Worm (Caenorhabditis elegans) whole organism, L4 larva: Measurements from ENCODE around the gene lir-2.

Source experiments
- F10B5.3 ChIP-seq: sonication (generic microtip); optimal IDR thresholded peaks from 2 replicates; lab custom pipeline; 2016; ENCODE audit warnings: mild to moderate bottlenecking, missing genetic modification characterization, missing compliant biosample characterization
- F49E8.2 ChIP-seq: sonication (generic microtip); optimal IDR thresholded peaks from 2 replicates; lab custom pipeline; 2016; ENCODE audit warnings: missing compliant biosample characterization, mild to moderate bottlenecking, missing genetic modification characterization, borderline replicate concordance
- Y48G9A.11 ChIP-seq: fragments of 200-800 bp; sonication (Bioruptor generic); IDR thresholded peaks from 2 replicates; pipeline ENCODE4 v1.3.6; 2022; ENCODE audit warnings: missing genetic modification reagents, missing genetic modification characterization, missing compliant biosample characterization
- Y75B8A.6 ChIP-seq: fragments of 200-800 bp; sonication (Bioruptor generic); IDR thresholded peaks from 2 replicates; pipeline ENCODE4 v1.3.6; 2022; ENCODE audit warnings: missing genetic modification reagents, missing genetic modification characterization, missing compliant biosample characterization
- ZK337.2 ChIP-seq: fragments of 200-800 bp; sonication (Bioruptor generic); IDR thresholded peaks from 2 replicates; pipeline ENCODE4 v1.3.6; 2022; ENCODE audit warnings: missing genetic modification reagents, missing genetic modification characterization, missing compliant biosample characterization
- ZK546.5 ChIP-seq, 2 experiments: sonication (generic microtip); optimal IDR thresholded peaks; 2 replicates each; lab custom pipeline; 2017; ENCODE audit warnings: missing biosample characterization in 2 of 2, missing genetic modification characterization in 2 of 2
- aha-1 ChIP-seq: fragments of 150-350 bp; peaks from one replicate; lab custom pipeline; 2014; ENCODE audit warnings: missing biosample characterization, missing genetic modification characterization
- arid-1 ChIP-seq: fragments of 200-800 bp; sonication (Bioruptor generic); conservative IDR thresholded peaks from 2 replicates; pipeline ENCODE4 v1.3.6; 2022; ENCODE audit warnings: missing genetic modification reagents, missing genetic modification characterization, missing compliant biosample characterization
- attf-4 ChIP-seq: sonication (generic microtip); optimal IDR thresholded peaks from 3 replicates; lab custom pipeline; 2017; ENCODE audit warnings: missing biosample characterization, missing genetic modification characterization
- ceh-32 ChIP-seq: sonication (generic microtip); optimal IDR thresholded peaks from 2 replicates; lab custom pipeline; 2016; ENCODE audit warnings: mild to moderate bottlenecking, missing genetic modification characterization, missing compliant biosample characterization; ENCODE audit not compliant: poor library complexity
- ceh-62 ChIP-seq: sonication (generic microtip); optimal IDR thresholded peaks from 2 replicates; lab custom pipeline; 2017; ENCODE audit warnings: missing biosample characterization, missing genetic modification characterization
- ces-1 ChIP-seq: fragments of 150-350 bp; sonication (generic microtip); optimal IDR thresholded peaks from 4 replicates; lab custom pipeline; 2014; ENCODE audit warnings: missing biosample characterization, missing genetic modification reagents, missing genetic modification characterization
- ctbp-1 ChIP-seq: fragments of 200-800 bp; sonication (Bioruptor generic); IDR thresholded peaks from 2 replicates; pipeline ENCODE4 v1.3.6; 2022; ENCODE audit warnings: missing genetic modification reagents, missing genetic modification characterization, missing compliant biosample characterization
- daf-8 ChIP-seq: fragments of 200-800 bp; sonication (Bioruptor generic); IDR thresholded peaks from 2 replicates; pipeline ENCODE4 v1.3.6; 2022; ENCODE audit warnings: missing genetic modification characterization, missing compliant biosample characterization
- dmd-8 ChIP-seq: fragments of 200-800 bp; sonication (Bioruptor generic); IDR thresholded peaks from 2 replicates; pipeline ENCODE4 v1.3.6; 2022; ENCODE audit warnings: missing genetic modification characterization, missing compliant biosample characterization
- dpl-1 ChIP-seq: fragments of 150-350 bp; optimal IDR thresholded peaks from 2 replicates; lab custom pipeline; 2014; ENCODE audit warnings: missing biosample characterization, missing genetic modification reagents, missing genetic modification characterization
- dve-1 ChIP-seq: sonication (generic microtip); optimal IDR thresholded peaks from 2 replicates; lab custom pipeline; 2017; ENCODE audit warnings: antibody characterized with exemption, mild to moderate bottlenecking, missing genetic modification characterization, missing compliant biosample characterization; ENCODE audit not compliant: insufficient read depth
- egl-27 ChIP-seq: sonication (generic microtip); optimal IDR thresholded peaks from 3 replicates; lab custom pipeline; 2017; ENCODE audit warnings: missing biosample characterization, missing genetic modification reagents, missing genetic modification characterization
- hif-1 ChIP-seq, 2 experiments: sonication (generic microtip); optimal IDR thresholded peaks; 2 replicates each; lab custom pipeline; 2016 to 2017; ENCODE audit warnings: missing compliant biosample characterization in 2 of 2, missing genetic modification characterization in 2 of 2, missing genetic modification reagents in 2 of 2, missing genotype in 2 of 2, mild to moderate bottlenecking in 1 of 2
- hlh-11 ChIP-seq: fragments of 200-800 bp; sonication (Bioruptor generic); optimal IDR thresholded peaks from 2 replicates; lab custom pipeline; 2018; ENCODE audit warnings: mild to moderate bottlenecking, missing genetic modification characterization, missing compliant biosample characterization
- hmg-1.1 ChIP-seq: fragments of 200-800 bp; sonication (Bioruptor generic); IDR thresholded peaks from 2 replicates; pipeline ENCODE4 v1.3.6; 2022; ENCODE audit warnings: missing genetic modification reagents, missing genetic modification characterization, missing compliant biosample characterization
- jun-1 ChIP-seq: fragments of 150-350 bp; optimal IDR thresholded peaks from 2 replicates; lab custom pipeline; 2014; ENCODE audit warnings: missing biosample characterization, missing genetic modification reagents, missing genetic modification characterization
- lin-1 ChIP-seq: fragments of 200-800 bp; sonication (Bioruptor generic); IDR thresholded peaks from 2 replicates; pipeline ENCODE4 v1.3.6; 2022; ENCODE audit warnings: missing genetic modification reagents, missing genetic modification characterization, missing compliant biosample characterization
- lin-15B ChIP-seq: fragments of 150-350 bp; sonication (generic microtip); optimal IDR thresholded peaks from 3 replicates; lab custom pipeline; 2014; ENCODE audit warnings: missing biosample characterization, missing genetic modification characterization
- lin-29 ChIP-seq: fragments of 200-800 bp; sonication (Bioruptor generic); IDR thresholded peaks from 2 replicates; pipeline ENCODE4 v1.3.6; 2022; ENCODE audit warnings: missing genetic modification reagents, missing genetic modification characterization, missing compliant biosample characterization
- lin-38 ChIP-seq: fragments of 200-800 bp; sonication (Bioruptor generic); IDR thresholded peaks from 2 replicates; pipeline ENCODE4 v1.3.6; 2022; ENCODE audit warnings: missing genetic modification reagents, missing genetic modification characterization, missing compliant biosample characterization
- madf-5 ChIP-seq, 2 experiments: fragments of 200-800 bp; sonication (Bioruptor generic); IDR thresholded peaks; 2 replicates each; pipeline ENCODE4 v1.3.6; 2022; ENCODE audit warnings: missing compliant biosample characterization in 2 of 2, missing genetic modification characterization in 2 of 2
- madf-9 ChIP-seq: fragments of 200-800 bp; sonication (Bioruptor generic); conservative IDR thresholded peaks from 2 replicates; pipeline ENCODE4 v1.3.6; 2022; ENCODE audit warnings: missing genetic modification reagents, missing genetic modification characterization, missing compliant biosample characterization
- mdt-29 ChIP-seq: fragments of 200-800 bp; sonication (Bioruptor generic); IDR thresholded peaks from 2 replicates; pipeline ENCODE4 v1.3.6; 2022; ENCODE audit warnings: missing genetic modification reagents, missing genetic modification characterization, missing compliant biosample characterization
- nhr-102 ChIP-seq: sonication (generic microtip); optimal IDR thresholded peaks from 2 replicates; lab custom pipeline; 2016; ENCODE audit warnings: mild to moderate bottlenecking, missing genetic modification characterization, moderate library complexity, missing compliant biosample characterization
- nhr-11 ChIP-seq: fragments of 150-350 bp; optimal IDR thresholded peaks from 2 replicates; lab custom pipeline; 2014; ENCODE audit warnings: missing biosample characterization, missing genetic modification characterization
- nhr-111 ChIP-seq: fragments of 200-800 bp; sonication (Bioruptor generic); optimal IDR thresholded peaks from 2 replicates; lab custom pipeline; 2018; ENCODE audit warnings: mild to moderate bottlenecking, missing genetic modification characterization, missing compliant biosample characterization
- nhr-237 ChIP-seq: sonication (generic microtip); optimal IDR thresholded peaks from 2 replicates; lab custom pipeline; 2017; ENCODE audit warnings: missing biosample characterization, missing genetic modification characterization
- nhr-25 ChIP-seq: sonication (generic microtip); optimal IDR thresholded peaks from 2 replicates; lab custom pipeline; 2017; ENCODE audit warnings: missing genetic modification characterization, mild to moderate bottlenecking, missing compliant biosample characterization, antibody characterized with exemption, moderate library complexity, borderline replicate concordance; ENCODE audit not compliant: insufficient read depth
- nhr-28 ChIP-seq: fragments of 150-350 bp; optimal IDR thresholded peaks from 2 replicates; lab custom pipeline; 2014; ENCODE audit warnings: missing biosample characterization, missing genetic modification characterization
- nhr-41 ChIP-seq: fragments of 200-800 bp; sonication (Bioruptor generic); IDR thresholded peaks from 2 replicates; pipeline ENCODE4 v1.3.6; 2022; ENCODE audit warnings: missing genetic modification reagents, missing genetic modification characterization, missing compliant biosample characterization
- nhr-48 ChIP-seq: sonication (generic microtip); optimal IDR thresholded peaks from 2 replicates; lab custom pipeline; 2016; ENCODE audit warnings: mild to moderate bottlenecking, missing genetic modification characterization, missing compliant biosample characterization
- nhr-6 ChIP-seq: fragments of 150-350 bp; optimal IDR thresholded peaks from 2 replicates; lab custom pipeline; 2014; ENCODE audit warnings: missing biosample characterization, missing genetic modification characterization
- nhr-77 ChIP-seq: fragments of 150-350 bp; optimal IDR thresholded peaks from 2 replicates; lab custom pipeline; 2014; ENCODE audit warnings: missing biosample characterization, missing genetic modification characterization
- sdz-12 ChIP-seq: fragments of 200-800 bp; sonication (Bioruptor generic); optimal IDR thresholded peaks from 2 replicates; lab custom pipeline; 2018; ENCODE audit warnings: mild to moderate bottlenecking, missing genetic modification characterization, missing compliant biosample characterization
- spr-1 ChIP-seq: sonication (generic microtip); optimal IDR thresholded peaks from 2 replicates; lab custom pipeline; 2016; ENCODE audit warnings: mild to moderate bottlenecking, missing genetic modification characterization, missing compliant biosample characterization
- spr-3 ChIP-seq: fragments of 200-800 bp; sonication (Bioruptor generic); optimal IDR thresholded peaks from 2 replicates; lab custom pipeline; 2018; ENCODE audit warnings: mild to moderate bottlenecking, missing genetic modification characterization, missing compliant biosample characterization
- tag-97 ChIP-seq: fragments of 200-800 bp; sonication (Bioruptor generic); IDR thresholded peaks from 2 replicates; pipeline ENCODE4 v1.3.6; 2022; ENCODE audit warnings: missing genetic modification characterization, missing compliant biosample characterization
- unc-39 ChIP-seq: sonication (generic microtip); optimal IDR thresholded peaks from 2 replicates; lab custom pipeline; 2017; ENCODE audit warnings: missing biosample characterization, missing genetic modification characterization
- vab-7 ChIP-seq: fragments of 200-800 bp; sonication (Bioruptor generic); IDR thresholded peaks from 2 replicates; pipeline ENCODE4 v1.3.6; 2022; ENCODE audit warnings: missing genetic modification reagents, missing genetic modification characterization, missing compliant biosample characterization
- zip-11 ChIP-seq: fragments of 200-800 bp; sonication (Bioruptor generic); IDR thresholded peaks from 2 replicates; pipeline ENCODE4 v1.3.6; 2022; ENCODE audit warnings: missing genetic modification characterization, missing compliant biosample characterization
- zip-2 ChIP-seq: fragments of 150-350 bp; optimal IDR thresholded peaks from 2 replicates; lab custom pipeline; 2014; ENCODE audit warnings: missing biosample characterization, missing genetic modification characterization
- ztf-11 ChIP-seq: fragments of 150-350 bp; optimal IDR thresholded peaks from 2 replicates; lab custom pipeline; 2014; ENCODE audit warnings: missing biosample characterization, missing genetic modification characterization

Gene lir-2

DNA sequence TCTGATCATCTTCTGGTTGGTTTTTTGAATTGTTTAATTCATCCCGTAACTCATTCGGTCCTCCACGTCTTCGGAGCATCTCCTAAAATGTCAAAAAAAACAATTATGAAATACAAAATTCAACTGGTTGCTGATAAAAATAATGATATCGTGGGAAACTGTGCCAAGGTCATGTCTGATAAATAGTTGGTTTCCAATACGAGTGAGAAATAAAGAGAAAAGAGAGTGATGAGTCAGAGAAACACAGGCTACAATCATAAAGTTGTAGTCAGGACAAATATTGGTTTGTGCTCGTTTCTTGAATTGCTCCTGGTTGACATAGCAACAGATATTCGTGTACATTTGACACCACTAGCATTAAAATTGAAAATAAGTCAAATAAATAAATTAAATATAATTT, 38.1 kb downstream of the lir-2 start, which contains the start of gene B0495.7 (continued):
- no peak for TF ChIP-seq F49E8.2 (tag; lab: Kevin White, UChicago)
- TF ChIP-seq ctbp-1, result no peak
- no peak for TF ChIP-seq hif-1 (tag; optimal IDR thresholded peaks at IDR 0.05; lab: Kevin White, UChicago)
- TF ChIP-seq daf-8, result no peak
- TF ChIP-seq hmg-1.1 (GFP tag; lab: Robert Waterston, UW), result no peak
- TF ChIP-seq lin-29 (GFP tag; lab: Robert Waterston, UW), result no peak
- TF ChIP-seq Y75B8A.6 (GFP tag; lab: Robert Waterston, UW), result no peak
- no peak for TF ChIP-seq dmd-8 (GFP tag; lab: Robert Waterston, UW)
- no peak for TF ChIP-seq spr-3 (GFP tag; lab: Kevin White, UChicago)
- TF ChIP-seq madf-5 (GFP tag; IDR thresholded peaks at IDR 0.05; lab: Robert Waterston, UW), result no peak
- no peak for TF ChIP-seq nhr-48 (tag; lab: Kevin White, UChicago)
- no peak for TF ChIP-seq zip-2 (tag; lab: Kevin White, UChicago)
- TF ChIP-seq nhr-28, result peak; percentile 93
- no peak for TF ChIP-seq lin-1 (GFP tag; lab: Robert Waterston, UW)
- no peak for TF ChIP-seq nhr-111 (GFP tag; lab: Kevin White, UChicago)
- TF ChIP-seq hlh-11 (tag; lab: Kevin White, UChicago), result peak; percentile 48
- peak; percentile 36; the same call in 1 of the 2 replicates for TF ChIP-seq nhr-41 (GFP tag; lab: Robert Waterston, UW)
- TF ChIP-seq dpl-1, result no peak
- TF ChIP-seq ZK546.5 (tag; optimal IDR thresholded peaks at IDR 0.05; lab: Kevin White, UChicago), result no peak
- peak; percentile 11 for TF ChIP-seq nhr-102 (tag; lab: Kevin White, UChicago)
- no peak for TF ChIP-seq unc-39 (tag; lab: Kevin White, UChicago)
- TF ChIP-seq spr-1 (tag; lab: Kevin White, UChicago), result no peak
- TF ChIP-seq ces-1, result no peak
- no peak for TF ChIP-seq nhr-25 (tag; lab: Kevin White, UChicago)
- TF ChIP-seq, all 104 proteins: peak for 12

DNA sequence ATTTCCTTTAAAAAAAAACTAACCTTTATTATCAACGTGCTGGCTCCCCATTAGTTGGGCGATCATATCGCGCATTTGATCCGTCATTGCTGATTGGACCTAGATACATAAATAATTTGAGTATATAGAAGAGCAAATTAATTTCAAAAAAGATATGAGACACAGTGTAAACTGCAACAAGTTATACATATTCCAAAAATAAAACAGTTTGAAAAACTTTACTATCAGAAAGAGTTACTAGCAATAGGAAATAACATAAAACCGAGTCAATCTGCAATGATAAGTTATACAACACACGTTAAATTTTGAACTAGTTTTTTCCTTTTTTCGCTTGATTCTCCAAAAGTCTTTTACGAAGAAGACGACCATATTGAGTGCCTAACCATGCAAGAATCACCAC, 40.3 kb downstream of the lir-2 start, which contains the start of gene luc-7L:
TSS of gene luc-7L (minus strand) at position 101 of the 400 bp plus-strand sequence.
- no peak for TF ChIP-seq dpl-1
- no peak for TF ChIP-seq dve-1 (tag; lab: Kevin White, UChicago)
- TF ChIP-seq nhr-11 (tag; lab: Kevin White, UChicago), result no peak
- TF ChIP-seq zip-11 (GFP tag; lab: Robert Waterston, UW), result no peak
- TF ChIP-seq arid-1, result no peak
- TF ChIP-seq ceh-32, result no peak
- TF ChIP-seq vab-7, result no peak
- TF ChIP-seq daf-8, result no peak
- no peak for TF ChIP-seq madf-5 (GFP tag; IDR thresholded peaks at IDR 0.05; lab: Robert Waterston, UW)
- no peak for TF ChIP-seq nhr-77 (tag; lab: Kevin White, UChicago)
- TF ChIP-seq F49E8.2 (tag; lab: Kevin White, UChicago), result no peak
- TF ChIP-seq nhr-6 (tag; lab: Kevin White, UChicago), result no peak
- no peak for TF ChIP-seq F10B5.3 (tag; lab: Kevin White, UChicago)
- TF ChIP-seq jun-1 (tag; lab: Kevin White, UChicago), result no peak
- TF ChIP-seq, all 104 proteins: peak for 0

DNA sequence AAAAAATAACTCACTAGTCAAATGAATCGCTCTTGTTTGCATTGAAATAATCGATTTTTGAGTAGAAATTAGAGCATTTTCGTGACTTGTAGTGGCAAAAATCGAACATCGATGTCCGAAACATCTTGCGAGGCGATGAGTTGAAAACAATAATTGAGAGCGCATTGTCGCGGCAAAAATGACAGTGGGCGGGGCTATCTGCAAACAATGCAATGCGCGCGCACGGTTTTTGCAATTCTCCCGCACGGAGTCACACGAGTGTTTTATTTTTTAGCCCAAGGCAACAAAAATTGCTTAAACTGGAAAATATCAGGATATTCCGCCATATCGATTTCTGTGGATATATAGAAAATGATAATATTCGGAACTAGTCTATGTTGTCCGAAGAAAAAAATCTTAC, 41.5 kb downstream of the lir-2 start, which contains the start of gene B0495.9:
TSS of gene B0495.9 (minus strand) at position 171 of the 400 bp plus-strand sequence.
- TF ChIP-seq vab-7 (peak; percentile 62; the same call in 1 of the 2 replicates), Y48G9A.11 (GFP tag; lab: Robert Waterston, UW) (no peak), hif-1 (tag; optimal IDR thresholded peaks at IDR 0.05; lab: Kevin White, UChicago) (peak in 1 of 2 experiments; percentile 49), ceh-62 (tag; lab: Kevin White, UChicago) (no peak), nhr-77 (tag; lab: Kevin White, UChicago) (no peak), mdt-29 (no peak), hmg-1.1 (GFP tag; lab: Robert Waterston, UW) (peak; percentile 61; the same call in 1 of the 2 replicates), lin-38 (GFP tag; lab: Robert Waterston, UW) (peak; percentile 68), tag-97 (GFP tag; lab: Robert Waterston, UW) (no peak), attf-4 (tag; lab: Kevin White, UChicago) (no peak), nhr-237 (tag; lab: Kevin White, UChicago) (no peak), ztf-11 (tag; lab: Kevin White, UChicago) (no peak), lin-15B (tag; lab: Kevin White, UChicago) (no peak), ZK337.2 (GFP tag; lab: Robert Waterston, UW) (no peak), ZK546.5 (tag; optimal IDR thresholded peaks at IDR 0.05; lab: Kevin White, UChicago) (no peak), aha-1 (tag; lab: Kevin White, UChicago) (no peak), egl-27 (tag; lab: Kevin White, UChicago) (no peak), madf-9 (GFP tag; lab: Robert Waterston, UW) (no peak), sdz-12 (GFP tag; lab: Kevin White, UChicago) (no peak), arid-1 (no peak)
